Worm (Caenorhabditis elegans) whole organism, early embryonic: ENCODE measurements around the gene dct-16.

ENCODE experiments used
- ceh-13 ChIP-seq: fragments of 200-800 bp; sonication (Bioruptor generic); optimal IDR thresholded peaks from 2 replicates; lab custom pipeline; 2018; ENCODE audit warnings: mild to moderate bottlenecking, missing genetic modification characterization, missing compliant biosample characterization
- ceh-36 ChIP-seq: sonication (generic microtip); optimal IDR thresholded peaks from 2 replicates; lab custom pipeline; 2016; ENCODE audit warnings: missing genetic modification characterization, inconsistent platforms, missing compliant biosample characterization
- flt-1 ChIP-seq: fragments of 200-800 bp; sonication (Bioruptor generic); IDR thresholded peaks from 2 replicates; pipeline ENCODE4 v1.3.6; 2022; ENCODE audit warnings: missing genetic modification characterization, missing compliant biosample characterization
- pes-1 ChIP-seq: fragments of 200-800 bp; sonication (Bioruptor generic); IDR thresholded peaks from 2 replicates; pipeline ENCODE4 v1.3.6; 2022; ENCODE audit warnings: missing genetic modification reagents, missing genetic modification characterization, missing compliant biosample characterization
- tbx-11 ChIP-seq: fragments of 200-800 bp; sonication (Bioruptor generic); IDR thresholded peaks from 2 replicates; pipeline ENCODE4 v1.3.6; 2022; ENCODE audit warnings: missing genetic modification characterization, missing compliant biosample characterization
- tra-4 ChIP-seq: sonication (generic microtip); optimal IDR thresholded peaks from 2 replicates; lab custom pipeline; 2017; ENCODE audit warnings: missing genetic modification characterization, missing compliant biosample characterization

DNA sequence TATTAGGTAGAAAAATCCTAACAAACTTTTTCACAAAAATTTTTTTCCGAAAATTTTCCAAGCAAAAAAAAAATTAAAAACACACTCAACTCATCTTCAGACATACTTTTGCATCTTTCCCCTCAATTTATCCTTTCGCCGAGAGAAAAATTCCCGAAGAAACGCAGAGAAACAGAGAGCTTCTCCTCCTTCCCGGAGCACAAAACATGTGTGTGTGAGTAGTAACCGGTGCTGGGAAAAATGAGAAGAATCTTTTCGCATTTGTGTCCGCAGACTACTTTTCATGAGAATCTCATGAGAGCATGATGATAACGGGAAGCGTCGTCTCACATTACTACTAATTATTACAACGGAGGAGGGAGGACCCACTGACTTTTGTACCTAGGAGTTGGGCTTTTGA, 12.3 kb downstream of the dct-16 start:
- no peak for TF ChIP-seq ceh-13 (GFP tag; lab: Kevin White, UChicago)
- TF ChIP-seq tra-4 (tag; lab: Kevin White, UChicago): no peak
- no peak for TF ChIP-seq flt-1 (GFP tag; lab: Robert Waterston, UW)
- no peak for TF ChIP-seq ceh-36 (tag; lab: Kevin White, UChicago)
- TF ChIP-seq pes-1 (GFP tag; lab: Robert Waterston, UW): no peak
- TF ChIP-seq tbx-11 (GFP tag; lab: Robert Waterston, UW): no peak
